Fruit fly (Drosophila melanogaster): ENCODE data around the gene CG42494.

Gene CG42494

dm6 chr3L:3164951-3165350 lies 19.3 kb upstream of the CG42494 start, which contains the start of gene CG32280:
TSS of gene CG32280 (plus strand) at chr3L:3165181.
- no peak for TF ChIP-seq CG12605 (GFP tag; IDR thresholded peaks at IDR 0.05)
- 0 out of 2 replicates have a peak, but pooled peaks have one; percentile 19 for TF ChIP-seq Ets98B (GFP tag; IDR thresholded peaks at IDR 0.05)
- peak; percentile 34; the same call in 1 of the 3 replicates for TF ChIP-seq fd96Ca (GFP tag; IDR thresholded peaks at IDR 0.05)
- TF ChIP-seq CG14655 (GFP tag; optimal IDR thresholded peaks at IDR 0.05), result no peak
- TF ChIP-seq CG32121 (GFP tag; IDR thresholded peaks at IDR 0.05), result 0 out of 2 replicates have a peak, but pooled peaks have one; percentile 37
- TF ChIP-seq CG4496 (GFP tag; IDR thresholded peaks at IDR 0.05), result 0 out of 3 replicates have a peak, but pooled peaks have one; percentile 58

dm6 chr3L:3165399-3165798 lies 18.8 kb upstream of the CG42494 start:
- TF ChIP-seq EcR (GFP tag; optimal IDR thresholded peaks at IDR 0.05) (peak; percentile 35), CG32121 (GFP tag; IDR thresholded peaks at IDR 0.05) (no peak)

- no peak for TF ChIP-seq Snoo (tag; optimal IDR thresholded peaks at IDR 0.05)
Measured at dm6 chr3L:3166200-3166695, 18.0 kb upstream of the CG42494 start, which contains the start of gene Asciz. TSS of gene Asciz (minus strand) at chr3L:3166250.

- TF ChIP-seq CG12605 (GFP tag; IDR thresholded peaks at IDR 0.05), result no peak
- TF ChIP-seq Pif1B (GFP tag; optimal IDR thresholded peaks at IDR 0.05), result no peak
- no peak for TF ChIP-seq CG10348 (GFP tag; IDR thresholded peaks at IDR 0.05)
- no peak for TF ChIP-seq CG8159 (tag; optimal IDR thresholded peaks at IDR 0.05)
- no peak for TF ChIP-seq Snoo (tag; optimal IDR thresholded peaks at IDR 0.05)
- TF ChIP-seq gl (tag; optimal IDR thresholded peaks at IDR 0.05), result no peak
- TF ChIP-seq CG15710 (tag; optimal IDR thresholded peaks at IDR 0.05), result no peak
- no peak for TF ChIP-seq CG4496 (GFP tag; IDR thresholded peaks at IDR 0.05)
- TF ChIP-seq D1 (tag; optimal IDR thresholded peaks at IDR 0.05), result no peak
- no peak for TF ChIP-seq CG8301 (tag; optimal IDR thresholded peaks at IDR 0.05)
- TF ChIP-seq Pif1A (GFP tag; optimal IDR thresholded peaks at IDR 0.05), result no peak
- TF ChIP-seq CG13204 (GFP tag; optimal IDR thresholded peaks at IDR 0.05), result no peak
- TF ChIP-seq CG9948 (tag; optimal IDR thresholded peaks at IDR 0.05), result no peak
- TF ChIP-seq CG34367 (tag; optimal IDR thresholded peaks at IDR 0.05), result no peak
- no peak for TF ChIP-seq CG32121 (GFP tag; IDR thresholded peaks at IDR 0.05)
- TF ChIP-seq CG14655 (GFP tag; optimal IDR thresholded peaks at IDR 0.05), result no peak
- TF ChIP-seq CG17806 (tag; optimal IDR thresholded peaks at IDR 0.05), result no peak
- TF ChIP-seq fd96Ca (GFP tag; IDR thresholded peaks at IDR 0.05), result no peak
- TF ChIP-seq rn (GFP tag; IDR thresholded peaks at IDR 0.05), result no peak
- no peak for TF ChIP-seq EcR (GFP tag; optimal IDR thresholded peaks at IDR 0.05)
Measured at dm6 chr3L:3169107-3169506, 15.1 kb upstream of the CG42494 start, which contains the start of the genes CG32278 and CG32281. TSS of gene CG32278 (plus strand) at chr3L:3169286. TSS of gene CG32281 (plus strand) at chr3L:3169375.

- TF ChIP-seq CG34367 (tag; optimal IDR thresholded peaks at IDR 0.05) (no peak), fd96Ca (GFP tag; IDR thresholded peaks at IDR 0.05) (no peak), gl (tag; optimal IDR thresholded peaks at IDR 0.05) (no peak), CG10348 (GFP tag; IDR thresholded peaks at IDR 0.05) (no peak), Pif1A (GFP tag; optimal IDR thresholded peaks at IDR 0.05) (no peak), CG8159 (tag; optimal IDR thresholded peaks at IDR 0.05) (no peak), CG8301 (tag; optimal IDR thresholded peaks at IDR 0.05) (no peak)
Measured at dm6 chr3L:3172445-3172844, 11.8 kb upstream of the CG42494 start, which contains the start of gene CG14963. TSS of gene CG14963 (minus strand) at chr3L:3172545.

- TF ChIP-seq Pif1B (GFP tag; optimal IDR thresholded peaks at IDR 0.05), result no peak
- TF ChIP-seq Snoo (tag; optimal IDR thresholded peaks at IDR 0.05), result no peak
- no peak for TF ChIP-seq CG9948 (tag; optimal IDR thresholded peaks at IDR 0.05)
- TF ChIP-seq D1 (tag; optimal IDR thresholded peaks at IDR 0.05), result no peak
- TF ChIP-seq CG15710 (tag; optimal IDR thresholded peaks at IDR 0.05), result no peak
- no peak for TF ChIP-seq fd96Ca (GFP tag; IDR thresholded peaks at IDR 0.05)
- no peak for TF ChIP-seq Pif1A (GFP tag; optimal IDR thresholded peaks at IDR 0.05)
- no peak for TF ChIP-seq CG32121 (GFP tag; IDR thresholded peaks at IDR 0.05)
- no peak for TF ChIP-seq rn (GFP tag; IDR thresholded peaks at IDR 0.05)
- TF ChIP-seq CG10348 (GFP tag; IDR thresholded peaks at IDR 0.05), result no peak
- TF ChIP-seq CG14655 (GFP tag; optimal IDR thresholded peaks at IDR 0.05), result no peak
- no peak for TF ChIP-seq CG34367 (tag; optimal IDR thresholded peaks at IDR 0.05)
- TF ChIP-seq CG13204 (GFP tag; optimal IDR thresholded peaks at IDR 0.05), result no peak
- TF ChIP-seq CG17806 (tag; optimal IDR thresholded peaks at IDR 0.05), result no peak
- TF ChIP-seq gl (tag; optimal IDR thresholded peaks at IDR 0.05), result no peak
- no peak for TF ChIP-seq Ets98B (GFP tag; IDR thresholded peaks at IDR 0.05)
- no peak for TF ChIP-seq CG4496 (GFP tag; IDR thresholded peaks at IDR 0.05)
- no peak for TF ChIP-seq CG8159 (tag; optimal IDR thresholded peaks at IDR 0.05)
Measured at dm6 chr3L:3177872-3178271, 6.3 kb upstream of the CG42494 start.

dm6 chr3L:3178530-3179096 lies 5.6 kb upstream of the CG42494 start, which contains the start of the genes MnM and Girdin:
TSS of gene MnM (minus strand) at chr3L:3178580.
TSS of gene Girdin (plus strand) at chr3L:3178930.
- TF ChIP-seq CG10348 (GFP tag; IDR thresholded peaks at IDR 0.05), result peak; percentile 16; the same call in 1 of the 2 replicates
- TF ChIP-seq EcR (GFP tag; optimal IDR thresholded peaks at IDR 0.05), result peak; percentile 7
- no peak for TF ChIP-seq CG9948 (tag; optimal IDR thresholded peaks at IDR 0.05)
- TF ChIP-seq CG12605 (GFP tag; IDR thresholded peaks at IDR 0.05), result no peak
- peak; percentile 35; the same call in 1 of the 2 replicates for TF ChIP-seq CG32121 (GFP tag; IDR thresholded peaks at IDR 0.05)
- TF ChIP-seq fd96Ca (GFP tag; IDR thresholded peaks at IDR 0.05), result 0 out of 3 replicates have a peak, but pooled peaks have one; percentile 53

Measured in whole organism, pupa.